Worm (Caenorhabditis elegans): Measurements from ENCODE around the gene vrp-1.

DNA sequence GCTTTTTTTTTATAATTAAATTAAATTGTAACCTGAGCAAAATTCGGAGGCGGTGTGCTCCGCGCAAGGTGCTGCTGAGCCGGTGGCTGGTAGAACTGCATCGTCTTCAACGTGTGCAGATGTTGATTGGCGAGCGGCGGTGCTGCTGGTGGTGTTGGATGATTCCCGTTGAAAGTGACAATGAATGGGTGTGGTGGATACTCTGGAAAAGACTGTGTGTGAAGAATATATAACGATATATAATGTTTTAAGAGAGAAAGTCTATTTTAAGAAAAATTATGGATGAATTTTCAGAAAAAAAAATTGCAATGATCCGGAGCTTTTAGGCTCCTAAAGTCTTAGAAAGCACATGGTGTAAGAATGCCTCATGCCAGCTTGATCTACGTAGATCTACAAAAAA, 17.0 kb upstream of the vrp-1 start, which contains the start of gene Y54G2A.26:
- TF ChIP-seq nhr-76 (tag; optimal IDR thresholded peaks at IDR 0.05) (no peak), nhr-84 (tag; optimal IDR thresholded peaks at IDR 0.05) (no peak), rnt-1 (tag; optimal IDR thresholded peaks at IDR 0.05) (no peak), efl-1 (optimal IDR thresholded peaks at IDR 0.05) (no peak), efl-1 (GFP tag; optimal IDR thresholded peaks at IDR 0.05 in 1 of 2) (no peak), nhr-12 (tag; optimal IDR thresholded peaks at IDR 0.05) (no peak), ceh-82 (tag; optimal IDR thresholded peaks at IDR 0.05) (no peak), unc-62 (GFP tag; optimal IDR thresholded peaks at IDR 0.05) (no peak), nhr-11 (tag; optimal IDR thresholded peaks at IDR 0.05) (no peak), ztf-11 (tag; optimal IDR thresholded peaks at IDR 0.05) (no peak)

All from whole organism, L1 larva.